Worm (Caenorhabditis elegans) whole organism, young adult: Measurements from ENCODE around the gene osta-2.
A peak's percentile ranks its signal among the peaks of the same experiment; 100 is the strongest.

ENCODE experiments used
- B0019.2 ChIP-seq: fragments of 200-800 bp; sonication (Bioruptor generic); conservative IDR thresholded peaks from 2 replicates; pipeline ENCODE4 v1.3.6; 2022; ENCODE audit warnings: missing genetic modification reagents, missing genetic modification characterization, missing compliant biosample characterization
- B0035.1 ChIP-seq: sonication (generic microtip); optimal IDR thresholded peaks from 2 replicates; lab custom pipeline; 2016; ENCODE audit warnings: missing genetic modification characterization, mild to moderate bottlenecking, missing compliant biosample characterization, missing genotype, missing genetic modification reagents
- C06A6.2 ChIP-seq: fragments of 200-800 bp; sonication (Bioruptor generic); conservative IDR thresholded peaks from 2 replicates; pipeline ENCODE4 v1.3.6; 2022; ENCODE audit warnings: missing genetic modification characterization, missing compliant biosample characterization
- F52B5.7 ChIP-seq: sonication (generic microtip); optimal IDR thresholded peaks from 2 replicates; lab custom pipeline; 2016; ENCODE audit warnings: mild to moderate bottlenecking, missing genetic modification characterization, missing compliant biosample characterization
- K11D2.4 ChIP-seq: fragments of 200-800 bp; sonication (Bioruptor generic); IDR thresholded peaks from 2 replicates; pipeline ENCODE4 v1.3.6; 2022; ENCODE audit warnings: missing genetic modification reagents, missing genetic modification characterization, missing compliant biosample characterization
- K12H6.12 ChIP-seq: fragments of 200-800 bp; sonication (Bioruptor generic); optimal IDR thresholded peaks from 2 replicates; lab custom pipeline; 2018; ENCODE audit warnings: mild to moderate bottlenecking, missing genetic modification characterization, missing compliant biosample characterization
- Y53G8AR.9 ChIP-seq: fragments of 200-800 bp; sonication (Bioruptor generic); conservative IDR thresholded peaks from 2 replicates; pipeline ENCODE4 v1.3.6; 2022; ENCODE audit warnings: missing genetic modification reagents, missing genetic modification characterization, missing compliant biosample characterization
- Y67H2A.10 ChIP-seq: fragments of 200-800 bp; sonication (Bioruptor generic); conservative IDR thresholded peaks from 2 replicates; pipeline ENCODE4 v1.3.6; 2022; ENCODE audit warnings: missing genetic modification reagents, missing genetic modification characterization, missing compliant biosample characterization
- Y95B8A.8 ChIP-seq: fragments of 200-800 bp; sonication (Bioruptor generic); IDR thresholded peaks from 2 replicates; pipeline ENCODE4 v1.3.6; 2022; ENCODE audit warnings: missing genetic modification reagents, missing genetic modification characterization, missing compliant biosample characterization
- aptf-3 ChIP-seq: fragments of 200-800 bp; sonication (Bioruptor generic); IDR thresholded peaks from 2 replicates; pipeline ENCODE4 v1.3.6; 2022; ENCODE audit warnings: missing genetic modification characterization, missing compliant biosample characterization
- attf-6 ChIP-seq: fragments of 200-800 bp; sonication (Bioruptor generic); IDR thresholded peaks from 2 replicates; pipeline ENCODE4 v1.3.6; 2022; ENCODE audit warnings: missing genetic modification reagents, missing genetic modification characterization, missing compliant biosample characterization
- bed-1 ChIP-seq: fragments of 200-800 bp; sonication (Bioruptor generic); IDR thresholded peaks from 2 replicates; pipeline ENCODE4 v1.3.6; 2022; ENCODE audit warnings: missing genetic modification reagents, missing genetic modification characterization, missing compliant biosample characterization
- dox-1 ChIP-seq: fragments of 200-800 bp; sonication (Bioruptor generic); IDR thresholded peaks from 2 replicates; pipeline ENCODE4 v1.3.6; 2022; ENCODE audit warnings: missing genetic modification reagents, missing genetic modification characterization, missing compliant biosample characterization
- hlh-12 ChIP-seq: sonication (generic microtip); optimal IDR thresholded peaks from 2 replicates; lab custom pipeline; 2016; ENCODE audit warnings: missing genetic modification characterization, missing compliant biosample characterization
- hlh-26 ChIP-seq: fragments of 200-800 bp; sonication (Bioruptor generic); conservative IDR thresholded peaks from 2 replicates; pipeline ENCODE4 v1.3.6; 2022; ENCODE audit warnings: missing genetic modification reagents, missing genetic modification characterization, missing compliant biosample characterization
- hrde-1 ChIP-seq: sonication (generic microtip); optimal IDR thresholded peaks from 2 replicates; lab custom pipeline; 2016; ENCODE audit warnings: missing genetic modification characterization, mild to moderate bottlenecking, missing compliant biosample characterization, moderate library complexity, missing genotype, missing genetic modification reagents, borderline replicate concordance
- hsf-1 ChIP-seq: fragments of 200-800 bp; sonication (Bioruptor generic); IDR thresholded peaks from 2 replicates; pipeline ENCODE4 v1.3.6; 2022; ENCODE audit warnings: missing genetic modification reagents, missing genetic modification characterization, missing compliant biosample characterization
- lin-26 ChIP-seq: fragments of 200-800 bp; sonication (Bioruptor generic); IDR thresholded peaks from 2 replicates; pipeline ENCODE4 v1.3.6; 2022; ENCODE audit warnings: missing genetic modification reagents, missing genetic modification characterization, missing compliant biosample characterization
- lin-35 ChIP-seq, 3 experiments: fragments of 150-350 bp in 2 of 3; sonication (generic microtip) in 1 of 3; optimal IDR thresholded peaks; 2 replicates each; lab custom pipeline; 2014 to 2018; ENCODE audit warnings: missing biosample characterization in 3 of 3, missing genetic modification characterization in 3 of 3, missing genetic modification reagents in 3 of 3
- madf-3 ChIP-seq: fragments of 200-800 bp; sonication (Bioruptor generic); IDR thresholded peaks from 2 replicates; pipeline ENCODE4 v1.3.6; 2022; ENCODE audit warnings: missing genetic modification reagents, missing genetic modification characterization, missing compliant biosample characterization
- madf-6 ChIP-seq: fragments of 200-800 bp; sonication (Bioruptor generic); IDR thresholded peaks from 2 replicates; pipeline ENCODE4 v1.3.6; 2022; ENCODE audit warnings: missing genetic modification reagents, missing genetic modification characterization, missing compliant biosample characterization
- madf-8 ChIP-seq: fragments of 200-800 bp; sonication (Bioruptor generic); conservative IDR thresholded peaks from 2 replicates; pipeline ENCODE4 v1.3.6; 2022; ENCODE audit warnings: missing genetic modification reagents, missing genetic modification characterization, missing compliant biosample characterization
- nhr-80 ChIP-seq: sonication (generic microtip); optimal IDR thresholded peaks from 2 replicates; lab custom pipeline; 2016; ENCODE audit warnings: missing genetic modification characterization, missing compliant biosample characterization
- nhr-90 ChIP-seq: sonication (generic microtip); optimal IDR thresholded peaks from 2 replicates; lab custom pipeline; 2016; ENCODE audit warnings: missing genotype, mild to moderate bottlenecking, missing genetic modification characterization, missing compliant biosample characterization
- rec-8 ChIP-seq, 2 experiments: sonication (generic microtip); optimal IDR thresholded peaks; 2 replicates each; lab custom pipeline; 2016; ENCODE audit warnings: mild to moderate bottlenecking in 2 of 2, missing genetic modification characterization in 2 of 2, missing genetic modification reagents in 2 of 2, missing genotype in 2 of 2, missing biosample characterization in 1 of 2, missing compliant biosample characterization in 1 of 2, moderate library complexity in 1 of 2
- sdz-38 ChIP-seq: sonication (generic microtip); optimal IDR thresholded peaks from 2 replicates; lab custom pipeline; 2016; ENCODE audit warnings: missing genotype, missing genetic modification characterization, missing compliant biosample characterization
- sea-2 ChIP-seq: fragments of 200-800 bp; sonication (Bioruptor generic); IDR thresholded peaks from 2 replicates; pipeline ENCODE4 v1.3.6; 2022; ENCODE audit warnings: missing genetic modification characterization, missing compliant biosample characterization
- snpc-1.3 ChIP-seq: sonication (generic microtip); optimal IDR thresholded peaks from 2 replicates; lab custom pipeline; 2017; ENCODE audit warnings: missing genetic modification characterization, mild to moderate bottlenecking, missing compliant biosample characterization, antibody characterized with exemption, moderate library complexity, missing genotype, missing genetic modification reagents; ENCODE audit not compliant: insufficient read depth
- snpc-4 ChIP-seq, 5 experiments: fragments of 150-350 bp in 1 of 5; sonication (generic microtip) in 4 of 5; optimal IDR thresholded peaks; 2 replicates each; lab custom pipeline; 2014 to 2018; ENCODE audit warnings: missing genetic modification characterization in 5 of 5, missing biosample characterization in 3 of 5, antibody characterized with exemption in 2 of 5, mild to moderate bottlenecking in 2 of 5, missing compliant biosample characterization in 2 of 5, missing genotype in 2 of 5, moderate library complexity in 2 of 5, missing genetic modification reagents in 1 of 5
- tbx-9 ChIP-seq: sonication (generic microtip); optimal IDR thresholded peaks from 2 replicates; lab custom pipeline; 2016; ENCODE audit warnings: borderline replicate concordance, missing genetic modification characterization, inconsistent platforms, missing compliant biosample characterization
- zim-3 ChIP-seq: sonication (generic microtip); optimal IDR thresholded peaks from 2 replicates; lab custom pipeline; 2017; ENCODE audit warnings: mild to moderate bottlenecking, missing genetic modification characterization, moderate library complexity, missing compliant biosample characterization
- ztf-18 ChIP-seq: sonication (generic microtip); optimal IDR thresholded peaks from 2 replicates; lab custom pipeline; 2016; ENCODE audit warnings: missing genotype, mild to moderate bottlenecking, missing genetic modification characterization, missing compliant biosample characterization
- ztf-26 ChIP-seq: sonication (generic microtip); optimal IDR thresholded peaks from 2 replicates; lab custom pipeline; 2017; ENCODE audit warnings: missing genetic modification characterization, missing compliant biosample characterization
- ztf-3 ChIP-seq: fragments of 200-800 bp; sonication (Bioruptor generic); optimal IDR thresholded peaks from 2 replicates; lab custom pipeline; 2018; ENCODE audit warnings: mild to moderate bottlenecking, missing genetic modification characterization, missing compliant biosample characterization

The osta-2 gene

ce11 chrII:5738795-5739194, 31.3 kb downstream of the osta-2 start, which contains the start of gene hlh-14:
hlh-14 (minus strand) TSS chrII:5738895.
- TF ChIP-seq snpc-1.3 (tag; lab: Kevin White, UChicago) (no peak), nhr-90 (tag; lab: Kevin White, UChicago) (no peak), tbx-9 (tag; lab: Kevin White, UChicago) (no peak), lin-35 (GFP tag; optimal IDR thresholded peaks at IDR 0.05; lab: Kevin White, UChicago) (no peak), dox-1 (no peak), C06A6.2 (no peak), hrde-1 (no peak), sdz-38 (tag; lab: Kevin White, UChicago) (no peak), B0035.1 (tag; lab: Kevin White, UChicago) (no peak), ztf-3 (GFP tag; lab: Kevin White, UChicago) (no peak), hsf-1 (no peak), B0019.2 (no peak), rec-8 (tag; optimal IDR thresholded peaks at IDR 0.05; lab: Kevin White, UChicago) (no peak), attf-6 (no peak), bed-1 (GFP tag; lab: Robert Waterston, UW) (no peak), snpc-4 (GFP tag; optimal IDR thresholded peaks at IDR 0.05; lab: Kevin White, UChicago) (no peak), snpc-4 (tag; optimal IDR thresholded peaks at IDR 0.05; lab: Kevin White, UChicago) (no peak)

- TF ChIP-seq Y53G8AR.9 (GFP tag; lab: Robert Waterston, UW), result no peak
- TF ChIP-seq nhr-80 (tag; lab: Kevin White, UChicago), result peak; percentile 32
- TF ChIP-seq rec-8 (tag; optimal IDR thresholded peaks at IDR 0.05; lab: Kevin White, UChicago), result no peak
Observed at ce11 chrII:5742767-5743166, 35.3 kb downstream of the osta-2 start.

- TF ChIP-seq lin-26 (no peak), nhr-80 (tag; lab: Kevin White, UChicago) (peak; percentile 67), Y95B8A.8 (GFP tag; lab: Robert Waterston, UW) (no peak), zim-3 (tag; lab: Kevin White, UChicago) (no peak)
Observed at ce11 chrII:5744342-5744741, 36.9 kb downstream of the osta-2 start.

DNA sequence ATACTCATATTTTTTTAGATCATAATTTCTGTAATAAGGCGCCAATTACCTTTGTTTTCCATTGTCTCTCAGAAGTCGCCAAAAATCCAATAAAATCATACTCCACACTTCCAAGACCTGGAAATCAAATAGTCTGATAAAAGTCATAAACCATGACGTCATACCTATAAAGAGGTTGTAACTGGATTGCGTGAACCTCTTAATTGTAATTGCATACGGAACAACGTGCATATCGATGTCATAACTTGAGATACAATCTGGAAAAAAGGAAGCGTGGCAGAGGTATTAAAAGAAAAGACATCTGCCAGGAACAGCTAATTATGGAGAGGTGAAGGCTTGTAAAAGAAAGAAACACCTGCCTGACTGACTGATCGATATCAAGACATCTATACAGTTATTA, 37.6 kb downstream of the osta-2 start, which contains the start of gene F10C1.9:
F10C1.9 (minus strand) TSS at position 197 of the 400 bp plus-strand sequence.
- TF ChIP-seq K12H6.12 (tag; lab: Kevin White, UChicago) (no peak), hlh-12 (tag; lab: Kevin White, UChicago) (no peak), K11D2.4 (GFP tag; lab: Robert Waterston, UW) (no peak), sea-2 (no peak), F52B5.7 (tag; lab: Kevin White, UChicago) (no peak), sdz-38 (tag; lab: Kevin White, UChicago) (no peak), aptf-3 (GFP tag; lab: Robert Waterston, UW) (no peak), ztf-18 (no peak), ztf-26 (no peak)
- TF ChIP-seq, all 124 proteins: peak for 0

DNA sequence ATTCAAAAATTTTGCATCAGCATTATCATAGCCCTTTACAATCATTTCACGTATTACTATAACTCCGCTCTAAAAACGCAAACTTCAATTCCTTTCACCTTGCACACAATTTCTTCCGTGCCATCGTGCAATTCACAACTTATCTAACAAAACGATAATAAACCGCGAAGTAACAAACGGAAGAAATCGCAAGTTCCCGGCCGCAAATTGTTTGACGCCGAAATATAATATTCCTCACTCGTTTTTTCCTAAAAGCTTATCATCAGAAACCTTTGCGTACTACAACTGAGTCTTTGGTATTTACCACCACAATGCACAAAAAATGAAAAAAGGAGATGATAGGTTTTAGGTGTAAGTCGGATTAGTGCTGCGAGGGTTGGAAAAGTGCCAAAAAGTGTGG, 39.8 kb downstream of the osta-2 start:
- TF ChIP-seq madf-3 (GFP tag; lab: Robert Waterston, UW) (no peak), madf-6 (GFP tag; lab: Robert Waterston, UW) (no peak), hlh-26 (GFP tag; lab: Robert Waterston, UW) (no peak), Y67H2A.10 (GFP tag; lab: Robert Waterston, UW) (no peak), madf-8 (GFP tag; lab: Robert Waterston, UW) (no peak), ztf-3 (GFP tag; lab: Kevin White, UChicago) (no peak), nhr-80 (tag; lab: Kevin White, UChicago) (peak; percentile 47)
